Worm (Caenorhabditis elegans) whole organism, early embryonic: ENCODE measurements around the gene klp-17.

Experiments used
- F13C5.2 ChIP-seq: sonication (generic microtip); optimal IDR thresholded peaks from 2 replicates; lab custom pipeline; 2017; ENCODE audit warnings: mild to moderate bottlenecking, missing genetic modification characterization, inconsistent platforms, missing compliant biosample characterization
- aly-1 ChIP-seq: sonication (generic microtip); optimal IDR thresholded peaks from 2 replicates; lab custom pipeline; 2016; ENCODE audit warnings: missing genetic modification characterization, missing compliant biosample characterization
- ama-1 ChIP-seq: fragments of 150-350 bp; optimal IDR thresholded peaks from 2 replicates; lab custom pipeline; 2014
- ceh-36 ChIP-seq: sonication (generic microtip); optimal IDR thresholded peaks from 2 replicates; lab custom pipeline; 2016; ENCODE audit warnings: missing genetic modification characterization, inconsistent platforms, missing compliant biosample characterization
- ets-7 ChIP-seq: sonication (generic microtip); optimal IDR thresholded peaks from 2 replicates; lab custom pipeline; 2016; ENCODE audit warnings: missing genotype, missing genetic modification characterization, missing compliant biosample characterization
- flt-1 ChIP-seq: fragments of 200-800 bp; sonication (Bioruptor generic); IDR thresholded peaks from 2 replicates; pipeline ENCODE4 v1.3.6; 2022; ENCODE audit warnings: missing genetic modification characterization, missing compliant biosample characterization
- hmbx-1 ChIP-seq: sonication (generic microtip); optimal IDR thresholded peaks from 2 replicates; lab custom pipeline; 2016; ENCODE audit warnings: mild to moderate bottlenecking, missing genetic modification characterization, missing compliant biosample characterization
- hmg-4 ChIP-seq: fragments of 200-800 bp; sonication (Bioruptor generic); optimal IDR thresholded peaks from 2 replicates; lab custom pipeline; 2018; ENCODE audit warnings: mild to moderate bottlenecking, missing genetic modification characterization, missing compliant biosample characterization
- hnd-1 ChIP-seq: sonication (generic microtip); optimal IDR thresholded peaks from 2 replicates; lab custom pipeline; 2016; ENCODE audit warnings: missing genetic modification characterization, missing compliant biosample characterization
- pes-1 ChIP-seq: fragments of 200-800 bp; sonication (Bioruptor generic); IDR thresholded peaks from 2 replicates; pipeline ENCODE4 v1.3.6; 2022; ENCODE audit warnings: missing genetic modification reagents, missing genetic modification characterization, missing compliant biosample characterization
- scrt-1 ChIP-seq: fragments of 200-800 bp; sonication (Bioruptor generic); IDR thresholded peaks from 2 replicates; pipeline ENCODE4 v1.3.6; 2022; ENCODE audit warnings: missing genetic modification characterization, missing compliant biosample characterization
- sea-1 ChIP-seq: fragments of 200-800 bp; sonication (Bioruptor generic); conservative IDR thresholded peaks from 2 replicates; pipeline ENCODE4 v1.3.6; 2022; ENCODE audit warnings: missing genetic modification characterization, missing compliant biosample characterization
- tbx-11 ChIP-seq: fragments of 200-800 bp; sonication (Bioruptor generic); IDR thresholded peaks from 2 replicates; pipeline ENCODE4 v1.3.6; 2022; ENCODE audit warnings: missing genetic modification characterization, missing compliant biosample characterization
- tra-4 ChIP-seq: sonication (generic microtip); optimal IDR thresholded peaks from 2 replicates; lab custom pipeline; 2017; ENCODE audit warnings: missing genetic modification characterization, missing compliant biosample characterization

- TF ChIP-seq pes-1 (GFP tag; lab: Robert Waterston, UW): no peak
- no peak for TF ChIP-seq hmbx-1
- no peak for TF ChIP-seq sea-1 (GFP tag; lab: Robert Waterston, UW)
- TF ChIP-seq flt-1 (GFP tag; lab: Robert Waterston, UW): no peak
- no peak for TF ChIP-seq hmg-4 (GFP tag; lab: Kevin White, UChicago)
- no peak for TF ChIP-seq F13C5.2 (tag; lab: Kevin White, UChicago)
- TF ChIP-seq ets-7 (tag; lab: Kevin White, UChicago): no peak
- no peak for TF ChIP-seq ama-1 (lab: Kevin White, UChicago)
- TF ChIP-seq tbx-11 (GFP tag; lab: Robert Waterston, UW): no peak
- no peak for TF ChIP-seq scrt-1
- TF ChIP-seq ceh-36: no peak
- no peak for TF ChIP-seq tra-4 (tag; lab: Kevin White, UChicago)
- TF ChIP-seq aly-1: no peak
- no peak for TF ChIP-seq hnd-1 (tag; lab: Kevin White, UChicago)
Measured at ce11 chrII:11424032-11424431, 43.4 kb downstream of the klp-17 start.
